Worm (Caenorhabditis elegans) whole organism, L1 larva: Measurements from ENCODE around the gene bli-2.

Experiments used
- C16A3.4 ChIP-seq: fragments of 150-350 bp; optimal IDR thresholded peaks from 2 replicates; lab custom pipeline; 2014; ENCODE audit warnings: missing biosample characterization, missing genetic modification characterization
- C34B4.2 ChIP-seq: sonication (generic microtip); optimal IDR thresholded peaks from 2 replicates; lab custom pipeline; 2017; ENCODE audit warnings: mild to moderate bottlenecking, missing genetic modification characterization, missing compliant biosample characterization
- alr-1 ChIP-seq: fragments of 200-800 bp; sonication (Bioruptor generic); optimal IDR thresholded peaks from 2 replicates; lab custom pipeline; 2018; ENCODE audit warnings: borderline replicate concordance, mild to moderate bottlenecking, missing genetic modification characterization, missing compliant biosample characterization
- ama-1 ChIP-seq: fragments of 150-350 bp; optimal IDR thresholded peaks from 2 replicates; lab custom pipeline; 2014
- blmp-1 ChIP-seq: fragments of 150-350 bp; optimal IDR thresholded peaks from 2 replicates; lab custom pipeline; 2014; ENCODE audit warnings: missing biosample characterization, missing genetic modification characterization
- ceh-82 ChIP-seq, 3 experiments: fragments of 150-350 bp in 1 of 3; sonication (generic microtip) in 2 of 3; optimal IDR thresholded peaks; 2 replicates each; lab custom pipeline; 2014 to 2017; ENCODE audit warnings: missing biosample characterization in 3 of 3, missing genetic modification characterization in 3 of 3
- ceh-88 ChIP-seq: fragments of 200-800 bp; sonication (Bioruptor generic); IDR thresholded peaks from 2 replicates; pipeline ENCODE4 v1.3.6; 2022; ENCODE audit warnings: missing genetic modification characterization, missing compliant biosample characterization
- ces-1 ChIP-seq: fragments of 150-350 bp; optimal IDR thresholded peaks from 2 replicates; lab custom pipeline; 2014; ENCODE audit warnings: missing biosample characterization, missing genetic modification reagents, missing genetic modification characterization
- dsc-1 ChIP-seq: sonication (generic microtip); optimal IDR thresholded peaks from 2 replicates; lab custom pipeline; 2016; ENCODE audit warnings: mild to moderate bottlenecking, missing genetic modification characterization, missing compliant biosample characterization
- efl-1 ChIP-seq, 4 experiments: fragments of 150-350 bp; optimal IDR thresholded peaks in 3 of 4; peaks in 1 of 4; 1 replicate in 1 of 4; 2 replicates in 3 of 4; lab custom pipeline; 2014; ENCODE audit warnings: missing biosample characterization in 2 of 4, missing genetic modification characterization in 2 of 4, missing genetic modification reagents in 2 of 4
- egl-13 ChIP-seq: sonication (generic microtip); optimal IDR thresholded peaks from 2 replicates; lab custom pipeline; 2016; ENCODE audit warnings: missing genotype, missing genetic modification reagents, missing genetic modification characterization, missing compliant biosample characterization
- egl-27 ChIP-seq, 2 experiments: fragments of 150-350 bp in 1 of 2; sonication (generic microtip); optimal IDR thresholded peaks; 3 replicates each; lab custom pipeline; 2017 to 2018; ENCODE audit warnings: missing biosample characterization in 2 of 2, missing genetic modification characterization in 2 of 2, missing genetic modification reagents in 2 of 2
- fos-1 ChIP-seq: fragments of 150-350 bp; optimal IDR thresholded peaks from 2 replicates; lab custom pipeline; 2014; ENCODE audit warnings: missing biosample characterization, missing genetic modification characterization
- hlh-17 ChIP-seq: fragments of 200-800 bp; sonication (Bioruptor generic); optimal IDR thresholded peaks from 2 replicates; lab custom pipeline; 2018; ENCODE audit warnings: missing genetic modification characterization, mild to moderate bottlenecking, missing compliant biosample characterization, moderate library complexity, borderline replicate concordance
- hpl-2 ChIP-seq: fragments of 150-350 bp; optimal IDR thresholded peaks from 2 replicates; lab custom pipeline; 2014; ENCODE audit warnings: missing biosample characterization, missing genetic modification reagents, missing genetic modification characterization
- irx-1 ChIP-seq: sonication (generic microtip); optimal IDR thresholded peaks from 2 replicates; lab custom pipeline; 2016; ENCODE audit warnings: missing genetic modification characterization, missing compliant biosample characterization
- isw-1 ChIP-seq: fragments of 200-800 bp; sonication (Bioruptor generic); IDR thresholded peaks from 2 replicates; pipeline ENCODE4 v1.3.6; 2022; ENCODE audit warnings: missing genetic modification characterization, missing compliant biosample characterization
- lin-13 ChIP-seq: fragments of 150-350 bp; optimal IDR thresholded peaks from 2 replicates; lab custom pipeline; 2014; ENCODE audit warnings: missing biosample characterization, missing genetic modification reagents, missing genetic modification characterization
- lin-15B ChIP-seq: fragments of 150-350 bp; sonication (generic microtip); optimal IDR thresholded peaks from 3 replicates; lab custom pipeline; 2014; ENCODE audit warnings: missing biosample characterization, missing genetic modification characterization
- lin-35 ChIP-seq, 2 experiments: fragments of 150-350 bp; optimal IDR thresholded peaks; 2 replicates each; lab custom pipeline; 2014; ENCODE audit warnings: missing biosample characterization in 2 of 2, missing genetic modification characterization in 2 of 2, missing genetic modification reagents in 2 of 2
- lin-39 ChIP-seq: fragments of 150-350 bp; optimal IDR thresholded peaks from 2 replicates; lab custom pipeline; 2014; ENCODE audit warnings: missing biosample characterization, missing genetic modification reagents, missing genetic modification characterization
- mab-9 ChIP-seq: fragments of 200-800 bp; sonication (Bioruptor generic); IDR thresholded peaks from 2 replicates; pipeline ENCODE4 v1.3.6; 2022; ENCODE audit warnings: missing genetic modification reagents, missing genetic modification characterization, missing compliant biosample characterization
- mdl-1 ChIP-seq, 2 experiments: fragments of 150-350 bp; optimal IDR thresholded peaks; 2 replicates each; lab custom pipeline; 2014 to 2017; ENCODE audit warnings: missing biosample characterization in 2 of 2, missing genetic modification characterization in 2 of 2, inconsistent platforms in 1 of 2
- nhr-20 ChIP-seq: sonication (generic microtip); optimal IDR thresholded peaks from 2 replicates; lab custom pipeline; 2016; ENCODE audit warnings: mild to moderate bottlenecking, missing genetic modification characterization, missing compliant biosample characterization
- nhr-237 ChIP-seq: fragments of 150-350 bp; optimal IDR thresholded peaks from 2 replicates; lab custom pipeline; 2014; ENCODE audit warnings: missing biosample characterization, missing genetic modification characterization
- nhr-28 ChIP-seq: fragments of 150-350 bp; optimal IDR thresholded peaks from 2 replicates; lab custom pipeline; 2014; ENCODE audit warnings: missing biosample characterization, missing genetic modification characterization
- nhr-71 ChIP-seq: sonication (generic microtip); optimal IDR thresholded peaks from 2 replicates; lab custom pipeline; 2016; ENCODE audit warnings: mild to moderate bottlenecking, missing genetic modification characterization, moderate library complexity, missing compliant biosample characterization
- nhr-76 ChIP-seq: sonication (generic microtip); optimal IDR thresholded peaks from 2 replicates; lab custom pipeline; 2017; ENCODE audit warnings: missing biosample characterization, missing genetic modification characterization
- nhr-77 ChIP-seq: fragments of 150-350 bp; optimal IDR thresholded peaks from 2 replicates; lab custom pipeline; 2014; ENCODE audit warnings: missing biosample characterization, missing genetic modification characterization
- nhr-85 ChIP-seq: sonication (generic microtip); peaks from one replicate; lab custom pipeline; 2016; ENCODE audit warnings: missing genetic modification characterization, inconsistent platforms, missing compliant biosample characterization
- pag-3 ChIP-seq: sonication (generic microtip); optimal IDR thresholded peaks from 2 replicates; lab custom pipeline; 2017; ENCODE audit warnings: missing genetic modification characterization, mild to moderate bottlenecking, missing compliant biosample characterization, antibody characterized with exemption, borderline replicate concordance; ENCODE audit not compliant: insufficient read depth
- pqm-1 ChIP-seq: sonication (generic microtip); optimal IDR thresholded peaks from 3 replicates; lab custom pipeline; 2017; ENCODE audit warnings: missing biosample characterization, missing genetic modification characterization
- rnt-1 ChIP-seq: sonication (generic microtip); optimal IDR thresholded peaks from 2 replicates; lab custom pipeline; 2016; ENCODE audit warnings: mild to moderate bottlenecking, missing genetic modification characterization, moderate library complexity, missing compliant biosample characterization
- snu-23 ChIP-seq: sonication (generic microtip); optimal IDR thresholded peaks from 2 replicates; lab custom pipeline; 2016; ENCODE audit warnings: missing genetic modification characterization, missing compliant biosample characterization
- sox-4 ChIP-seq: sonication (generic microtip); optimal IDR thresholded peaks from 2 replicates; lab custom pipeline; 2016; ENCODE audit warnings: missing genetic modification characterization, missing compliant biosample characterization
- sptf-1 ChIP-seq: fragments of 150-350 bp; optimal IDR thresholded peaks from 2 replicates; lab custom pipeline; 2014; ENCODE audit warnings: missing biosample characterization, missing genetic modification characterization
- tlp-1 ChIP-seq: fragments of 150-350 bp; optimal IDR thresholded peaks from 2 replicates; lab custom pipeline; 2014; ENCODE audit warnings: missing biosample characterization, missing genetic modification characterization
- unc-130 ChIP-seq: fragments of 150-350 bp; optimal IDR thresholded peaks from 2 replicates; lab custom pipeline; 2017; ENCODE audit warnings: missing biosample characterization, missing genetic modification characterization, inconsistent platforms

bli-2 gene

DNA sequence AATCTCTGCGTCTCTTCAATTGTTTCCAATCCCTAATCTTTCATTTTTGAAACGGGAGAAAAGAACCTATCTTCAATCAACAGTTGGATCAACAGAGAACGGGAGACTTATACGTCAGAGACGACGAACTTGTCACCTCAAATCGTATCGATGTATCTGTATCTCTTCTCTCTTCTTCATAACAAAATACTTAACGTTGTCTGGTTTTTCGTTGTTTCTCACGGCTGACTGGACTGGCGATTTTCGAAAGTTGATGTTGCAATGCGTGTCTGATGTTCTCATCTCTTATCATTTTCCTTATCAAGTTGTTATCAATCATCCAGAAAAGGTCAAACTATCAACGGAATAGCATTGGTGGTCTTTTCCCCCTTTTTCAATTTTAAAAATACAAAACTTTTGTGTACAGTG lies 46.7 kb downstream of the bli-2 start (continued):
- no peak for TF ChIP-seq alr-1
- no peak for TF ChIP-seq tlp-1
- no peak for TF ChIP-seq nhr-28 (tag; lab: Kevin White, UChicago)
- peak in 1 of 2 experiments; percentile 66 for TF ChIP-seq egl-27 (tag; optimal IDR thresholded peaks at IDR 0.05; lab: Kevin White, UChicago)
- TF ChIP-seq lin-15B (tag; lab: Kevin White, UChicago), result no peak
- no peak for TF ChIP-seq hlh-17 (GFP tag; lab: Kevin White, UChicago)
- no peak for TF ChIP-seq isw-1 (GFP tag; lab: Robert Waterston, UW)
- no peak for TF ChIP-seq dsc-1 (tag; lab: Kevin White, UChicago)
- TF ChIP-seq lin-35 (GFP tag; optimal IDR thresholded peaks at IDR 0.05; lab: Kevin White, UChicago), result peak in 1 of 2 experiments; percentile 66
- no peak for TF ChIP-seq mab-9
- peak in 1 of 2 experiments; percentile 20 for TF ChIP-seq mdl-1 (tag; optimal IDR thresholded peaks at IDR 0.05; lab: Kevin White, UChicago)
- TF ChIP-seq lin-13 (GFP tag; lab: Kevin White, UChicago), result peak; percentile 3
- peak; percentile 87 for TF ChIP-seq nhr-71 (tag; lab: Kevin White, UChicago)
- no peak for TF ChIP-seq C34B4.2 (tag; lab: Kevin White, UChicago)
- no peak for TF ChIP-seq hpl-2 (GFP tag; lab: Kevin White, UChicago)
- peak; percentile 11 to 38 for TF ChIP-seq efl-1 (optimal IDR thresholded peaks at IDR 0.05; lab: Kevin White, UChicago)
- no peak for TF ChIP-seq efl-1 (GFP tag; optimal IDR thresholded peaks at IDR 0.05 in 1 of 2; lab: Kevin White, UChicago)
- TF ChIP-seq irx-1 (tag; lab: Kevin White, UChicago), result peak; percentile 56
- peak; percentile 56 for TF ChIP-seq C16A3.4 (tag; lab: Kevin White, UChicago)
- TF ChIP-seq snu-23 (GFP tag; lab: Kevin White, UChicago), result peak; percentile 89
- TF ChIP-seq fos-1, result no peak

DNA sequence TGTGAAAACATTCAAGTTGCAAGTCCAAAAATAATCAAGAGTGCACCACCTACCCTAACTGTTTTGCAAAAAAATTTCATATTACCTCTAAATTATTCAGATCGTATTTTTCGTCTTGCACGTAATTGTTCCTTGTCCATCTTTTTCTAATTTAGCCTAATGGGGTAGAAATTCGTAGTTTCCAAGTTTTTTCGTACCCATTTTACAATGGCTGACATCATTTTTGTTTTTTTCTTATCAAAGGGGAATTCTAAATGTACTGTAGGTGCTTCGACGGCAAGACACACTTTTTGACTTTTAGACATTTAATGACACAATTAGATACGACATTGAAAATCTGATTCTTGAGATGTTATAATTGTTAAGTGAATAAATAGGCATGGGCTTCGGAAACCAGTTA lies 47.8 kb downstream of the bli-2 start:
- TF ChIP-seq alr-1, result no peak
- TF ChIP-seq pag-3, result no peak
- no peak for TF ChIP-seq ama-1 (lab: Kevin White, UChicago)
- no peak for TF ChIP-seq lin-39 (tag; lab: Kevin White, UChicago)
- no peak for TF ChIP-seq efl-1 (optimal IDR thresholded peaks at IDR 0.05; lab: Kevin White, UChicago)
- peak in 1 of 2 experiments; percentile 68 for TF ChIP-seq efl-1 (GFP tag; optimal IDR thresholded peaks at IDR 0.05 in 1 of 2; lab: Kevin White, UChicago)
- peak; percentile 19 for TF ChIP-seq nhr-20 (tag; lab: Kevin White, UChicago)
- no peak for TF ChIP-seq nhr-237 (tag; lab: Kevin White, UChicago)
- TF ChIP-seq rnt-1 (tag; lab: Kevin White, UChicago), result no peak
- no peak for TF ChIP-seq sox-4 (tag; lab: Kevin White, UChicago)
- TF ChIP-seq nhr-85, result peak; percentile 61
- no peak for TF ChIP-seq mab-9

DNA sequence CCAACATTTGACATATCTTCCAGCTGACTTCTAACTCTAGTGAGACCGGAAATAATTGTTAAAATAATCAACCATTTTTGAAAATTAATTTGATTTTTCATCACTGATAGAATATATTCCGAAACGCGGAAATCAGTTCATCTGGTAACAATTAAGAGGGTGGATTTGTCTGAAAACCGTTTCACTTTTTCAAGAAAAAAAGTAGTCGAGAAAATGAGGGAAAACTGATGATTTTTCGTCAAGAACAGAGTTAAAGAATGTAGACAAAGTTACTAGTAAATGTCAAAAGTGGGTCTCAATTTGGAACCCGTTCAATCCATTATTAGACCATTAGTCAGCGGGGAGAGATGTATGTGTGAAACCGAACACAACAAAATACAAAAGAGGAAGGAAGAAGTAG lies 49.0 kb downstream of the bli-2 start, which contains the start of gene C17G10.6:
TSS of gene C17G10.6 (minus strand) at position 101 of the 400 bp plus-strand sequence.
- TF ChIP-seq C34B4.2 (tag; lab: Kevin White, UChicago) (no peak), alr-1 (no peak), nhr-77 (tag; lab: Kevin White, UChicago) (no peak), blmp-1 (tag; lab: Kevin White, UChicago) (no peak), ceh-82 (tag; optimal IDR thresholded peaks at IDR 0.05; lab: Kevin White, UChicago) (no peak), unc-130 (tag; lab: Kevin White, UChicago) (no peak), C16A3.4 (tag; lab: Kevin White, UChicago) (no peak), pqm-1 (tag; lab: Kevin White, UChicago) (no peak), isw-1 (GFP tag; lab: Robert Waterston, UW) (no peak), mab-9 (no peak), sptf-1 (tag; lab: Kevin White, UChicago) (no peak), egl-27 (tag; optimal IDR thresholded peaks at IDR 0.05; lab: Kevin White, UChicago) (no peak), snu-23 (GFP tag; lab: Kevin White, UChicago) (no peak), ceh-88 (no peak), egl-13 (tag; lab: Kevin White, UChicago) (no peak), nhr-76 (tag; lab: Kevin White, UChicago) (no peak), ces-1 (GFP tag; lab: Kevin White, UChicago) (no peak)
